Fruit fly (Drosophila melanogaster): Measurements from ENCODE around the gene CG31952.
A peak's percentile ranks its signal among the peaks of the same experiment; 100 is the strongest.
"Not testable (repeated sequence)": the region's sequence is repeated elsewhere in the genome, so short reads cannot be mapped to it uniquely, and the experiment has no call there.

Gene CG31952

DNA sequence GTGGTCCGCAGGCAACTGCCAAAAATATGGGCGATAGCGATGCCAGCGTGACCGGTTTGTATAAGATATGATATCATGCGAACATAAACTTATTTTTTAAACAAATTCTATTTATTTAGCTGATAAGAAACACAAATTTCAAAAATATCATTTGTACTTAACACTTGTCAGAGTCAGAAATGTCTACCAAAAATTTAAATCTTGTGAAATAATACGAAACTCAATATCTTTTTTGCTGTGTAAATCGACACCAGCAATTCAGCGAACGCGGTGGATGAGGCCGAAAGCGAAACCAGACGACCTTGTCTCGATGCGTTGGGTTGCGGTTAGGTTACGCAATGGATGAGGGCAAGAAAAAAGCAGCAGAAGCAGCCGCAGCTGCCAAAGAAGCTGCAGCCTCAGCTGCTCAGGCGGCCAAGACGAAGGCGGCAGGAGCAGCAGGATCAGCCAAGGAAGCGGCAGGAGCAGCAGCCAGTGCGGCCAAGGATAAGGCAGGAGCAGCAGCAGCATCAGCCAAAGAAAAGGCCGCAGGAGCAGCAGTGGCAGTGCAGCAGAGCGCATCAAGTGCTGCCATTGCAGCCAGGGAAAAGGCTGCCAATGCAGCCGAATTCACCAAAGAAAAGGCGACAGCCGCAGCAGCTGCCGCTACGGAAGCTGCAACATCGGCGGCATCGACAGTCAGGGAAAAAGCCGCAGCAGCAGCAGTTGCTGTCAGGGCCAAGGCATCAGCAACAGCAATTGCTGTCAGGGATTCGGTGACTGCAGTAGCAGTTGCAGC is at the start of gene CG31952:
Gene CG31952, plus strand, starts transcription at position 167 of the 778 bp plus-strand sequence.
- peak; percentile 2 for TF ChIP-seq noc (tag; optimal IDR thresholded peaks at IDR 0.05)

DNA sequence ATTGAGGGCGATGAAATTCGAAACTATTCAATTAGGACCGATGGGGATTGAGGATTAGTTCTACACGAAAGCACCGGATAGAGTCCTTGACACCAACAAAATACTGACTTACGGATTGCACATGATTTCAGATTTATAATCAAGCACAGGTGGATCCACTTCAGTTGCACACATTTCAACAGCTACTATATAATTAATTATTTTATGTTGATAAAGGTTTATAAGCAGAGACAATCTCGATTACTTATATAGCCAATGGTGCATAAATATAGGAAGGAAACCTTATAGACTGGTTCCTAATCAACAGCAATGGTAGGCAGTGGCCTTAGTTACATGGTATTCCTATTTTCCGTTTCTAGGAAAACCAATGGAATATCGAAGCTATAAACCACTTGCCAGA is 48.1 kb upstream of the CG31952 start:
- TF ChIP-seq noc (tag; optimal IDR thresholded peaks at IDR 0.05), result no peak

- TF ChIP-seq noc (tag; optimal IDR thresholded peaks at IDR 0.05), result peak; percentile 66
Observed at dm6 chr2L:3369083-3369653, 47.3 kb upstream of the CG31952 start.

- TF ChIP-seq noc (tag; optimal IDR thresholded peaks at IDR 0.05), result no peak
Observed at dm6 chr2L:3369822-3370221, 46.7 kb upstream of the CG31952 start.

DNA sequence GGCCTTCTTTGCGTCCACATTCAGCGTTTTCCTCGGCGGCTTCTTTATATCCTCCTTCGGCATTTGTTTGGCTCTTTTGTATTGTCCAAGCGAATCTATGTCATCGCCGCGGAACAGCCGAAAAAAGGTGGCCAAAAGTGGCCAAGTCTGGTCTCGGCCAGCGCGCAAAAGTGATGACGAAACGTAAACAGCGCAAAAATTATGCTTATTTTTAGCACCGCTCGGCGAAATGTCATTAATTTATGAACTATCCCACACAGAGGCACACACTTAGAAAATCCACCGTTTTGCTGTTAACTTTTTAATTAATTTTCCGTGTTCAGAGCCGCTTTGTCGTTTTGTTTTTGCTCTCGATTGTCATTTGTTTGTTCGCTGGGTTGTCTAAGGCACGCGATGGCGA is 45.6 kb upstream of the CG31952 start:
- no peak for TF ChIP-seq noc (tag; optimal IDR thresholded peaks at IDR 0.05)

DNA sequence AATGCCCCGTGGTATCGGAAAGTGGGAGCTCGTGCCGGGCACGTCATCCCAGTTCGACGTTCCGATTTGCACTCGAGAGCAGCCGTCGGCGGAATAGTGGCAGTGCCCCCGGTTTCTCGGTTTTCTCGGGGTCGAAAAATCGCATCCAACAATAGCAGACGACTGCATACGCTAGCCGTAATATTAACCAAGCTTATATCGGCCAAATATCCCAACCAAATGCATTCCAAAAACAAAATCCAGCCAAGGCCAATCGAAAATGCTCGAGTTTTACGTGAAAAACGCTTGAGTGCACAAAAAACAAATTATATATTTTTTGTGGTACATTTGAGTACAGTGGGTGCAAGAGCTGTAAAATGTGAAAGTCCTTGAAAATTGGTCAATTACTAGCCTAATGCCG is 45.2 kb upstream of the CG31952 start:
- TF ChIP-seq noc (tag; optimal IDR thresholded peaks at IDR 0.05), result no peak

DNA sequence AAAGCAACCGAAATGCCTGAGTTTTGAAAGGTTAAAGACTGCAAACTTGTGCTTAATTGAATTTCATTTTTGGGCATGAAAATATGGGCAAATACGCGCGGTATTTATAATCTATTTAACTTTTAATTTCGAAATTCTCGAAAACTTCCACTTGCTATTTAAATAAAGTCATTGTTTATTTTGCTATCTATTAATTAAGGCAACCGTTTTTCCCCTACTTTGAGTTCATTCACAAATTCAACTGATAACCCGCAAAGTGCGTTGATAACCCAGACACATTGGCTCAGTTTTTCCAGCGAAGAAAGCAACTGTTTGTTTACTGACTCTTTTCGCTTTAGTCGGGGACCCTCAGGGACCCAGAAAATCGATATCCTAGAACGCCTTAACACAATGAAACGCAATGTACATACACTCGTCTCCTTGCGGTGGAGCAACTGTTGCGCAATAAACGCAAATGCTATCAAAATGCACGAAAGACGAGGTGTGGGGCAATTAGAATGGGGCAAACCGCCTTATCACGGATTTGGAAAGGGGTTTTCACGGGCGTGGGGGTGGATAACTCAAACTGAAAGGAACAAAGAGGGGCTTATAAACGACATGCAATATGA is 44.6 kb upstream of the CG31952 start:
- no peak for TF ChIP-seq noc (tag; optimal IDR thresholded peaks at IDR 0.05)

- no peak for TF ChIP-seq noc (tag; optimal IDR thresholded peaks at IDR 0.05)
Observed at dm6 chr2L:3372483-3372929, 44.0 kb upstream of the CG31952 start.

DNA sequence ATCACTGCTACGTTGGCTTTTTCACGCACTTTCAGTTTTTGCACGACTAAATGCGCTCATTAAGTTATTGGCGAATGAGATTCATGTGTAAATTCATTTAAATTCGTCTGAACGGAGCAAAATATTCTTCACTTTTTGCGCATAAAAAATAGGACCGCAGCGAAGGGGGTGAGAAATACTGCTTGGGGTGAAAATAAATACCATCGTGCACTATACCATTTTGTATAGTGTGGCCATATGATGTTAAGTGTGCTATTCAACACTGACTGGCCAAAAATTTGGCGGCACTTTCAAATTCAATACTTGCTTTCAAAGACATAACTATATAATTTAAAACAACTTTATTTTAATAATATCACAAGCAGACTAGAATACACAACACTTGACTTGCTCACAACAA is 43.3 kb upstream of the CG31952 start, which contains the start of gene GramD1B:
Gene GramD1B, minus strand, starts transcription at position 131 of the 400 bp plus-strand sequence.
- TF ChIP-seq noc (tag; optimal IDR thresholded peaks at IDR 0.05), result peak; percentile 12

dm6 chr2L:3375611-3376010 is 40.9 kb upstream of the CG31952 start, which contains the start of gene CG15412:
Gene CG15412, minus strand, starts transcription at chr2L:3375711.
- TF ChIP-seq noc (tag; optimal IDR thresholded peaks at IDR 0.05), result no peak

- no peak for TF ChIP-seq noc (tag; optimal IDR thresholded peaks at IDR 0.05)
Observed at dm6 chr2L:3376684-3377086, 39.8 kb upstream of the CG31952 start, which contains the start of the genes CG9662 and Ptpa. Gene CG9662, minus strand, starts transcription at chr2L:3376737. Gene Ptpa, plus strand, starts transcription at chr2L:3377002.

DNA sequence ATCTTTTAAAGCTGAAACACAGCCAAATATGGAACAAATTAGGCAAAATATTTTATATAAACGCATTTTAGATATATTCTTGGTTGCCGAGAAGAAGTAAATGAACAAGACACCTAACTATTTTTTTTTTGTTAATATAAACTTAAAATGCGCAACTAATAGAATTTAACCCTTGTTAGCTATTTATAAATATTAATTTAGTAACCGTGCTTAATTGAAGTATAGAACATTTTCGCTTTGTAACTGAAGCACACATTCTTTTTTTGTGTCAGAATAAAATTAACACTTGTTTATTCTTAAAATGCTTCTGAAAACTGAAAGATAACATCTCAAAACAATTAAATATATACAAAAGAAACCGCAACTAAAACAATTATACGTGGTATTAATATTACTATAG is 28.9 kb upstream of the CG31952 start, which contains the start of gene Sfp23F:
Gene Sfp23F, minus strand, starts transcription at position 101 of the 400 bp plus-strand sequence.
- no peak for TF ChIP-seq noc (tag; optimal IDR thresholded peaks at IDR 0.05)

DNA sequence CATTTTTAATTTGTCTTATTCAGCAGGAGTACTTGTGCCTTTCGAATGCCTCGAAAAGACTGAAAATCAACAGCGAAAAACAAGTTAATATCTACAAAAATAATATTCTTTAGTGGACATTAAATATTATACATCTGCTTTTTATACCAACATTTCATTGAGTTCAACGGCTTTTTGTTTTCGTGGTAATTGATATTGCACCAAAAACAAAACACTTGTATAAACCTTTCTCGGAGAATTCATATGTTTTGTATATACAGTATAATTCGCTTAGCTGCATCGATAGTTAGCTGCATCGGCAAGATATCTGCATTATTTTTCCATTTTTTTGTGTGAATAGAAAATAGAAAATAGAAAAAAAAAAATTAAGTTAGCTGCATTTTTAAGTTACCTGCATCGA is 28.1 kb upstream of the CG31952 start, which contains the start of gene CG42460:
Gene CG42460, minus strand, starts transcription at position 101 of the 400 bp plus-strand sequence.
- TF ChIP-seq noc (tag; optimal IDR thresholded peaks at IDR 0.05), result not testable (repeated sequence)

- no peak for TF ChIP-seq noc (tag; optimal IDR thresholded peaks at IDR 0.05)
Observed at dm6 chr2L:3397594-3398073, 18.9 kb upstream of the CG31952 start, which contains the start of gene CG34175. Gene CG34175, plus strand, starts transcription at chr2L:3398023.

dm6 chr2L:3407722-3408121 is 8.8 kb upstream of the CG31952 start:
- TF ChIP-seq noc (tag; optimal IDR thresholded peaks at IDR 0.05), result no peak

dm6 chr2L:3410260-3410659 is 6.2 kb upstream of the CG31952 start, which contains the start of gene CG8840:
Gene CG8840, plus strand, starts transcription at chr2L:3410560.
- no peak for TF ChIP-seq noc (tag; optimal IDR thresholded peaks at IDR 0.05)
